Worm (Caenorhabditis elegans) whole organism, L1 larva: Measurements from ENCODE around the gene abu-8.

ENCODE experiments used
- ceh-82 ChIP-seq, 3 experiments: fragments of 150-350 bp in 1 of 3; sonication (generic microtip) in 2 of 3; optimal IDR thresholded peaks; 2 replicates each; lab custom pipeline; 2014 to 2017; ENCODE audit warnings: missing biosample characterization in 3 of 3, missing genetic modification characterization in 3 of 3
- egl-27 ChIP-seq, 2 experiments: fragments of 150-350 bp in 1 of 2; sonication (generic microtip); optimal IDR thresholded peaks; 3 replicates each; lab custom pipeline; 2017 to 2018; ENCODE audit warnings: missing biosample characterization in 2 of 2, missing genetic modification characterization in 2 of 2, missing genetic modification reagents in 2 of 2
- fos-1 ChIP-seq: fragments of 150-350 bp; optimal IDR thresholded peaks from 2 replicates; lab custom pipeline; 2014; ENCODE audit warnings: missing biosample characterization, missing genetic modification characterization
- lin-39 ChIP-seq: fragments of 150-350 bp; optimal IDR thresholded peaks from 2 replicates; lab custom pipeline; 2014; ENCODE audit warnings: missing biosample characterization, missing genetic modification reagents, missing genetic modification characterization
- nhr-12 ChIP-seq: sonication (generic microtip); optimal IDR thresholded peaks from 2 replicates; lab custom pipeline; 2017; ENCODE audit warnings: missing biosample characterization, missing genetic modification characterization
- nhr-28 ChIP-seq: fragments of 150-350 bp; optimal IDR thresholded peaks from 2 replicates; lab custom pipeline; 2014; ENCODE audit warnings: missing biosample characterization, missing genetic modification characterization
- nhr-77 ChIP-seq: fragments of 150-350 bp; optimal IDR thresholded peaks from 2 replicates; lab custom pipeline; 2014; ENCODE audit warnings: missing biosample characterization, missing genetic modification characterization
- snu-23 ChIP-seq: sonication (generic microtip); optimal IDR thresholded peaks from 2 replicates; lab custom pipeline; 2016; ENCODE audit warnings: missing genetic modification characterization, missing compliant biosample characterization
- tbx-2 ChIP-seq: sonication (generic microtip); optimal IDR thresholded peaks from 2 replicates; lab custom pipeline; 2016; ENCODE audit warnings: missing genetic modification characterization, missing compliant biosample characterization
- unc-62 ChIP-seq: fragments of 150-350 bp; optimal IDR thresholded peaks from 2 replicates; lab custom pipeline; 2014; ENCODE audit warnings: missing biosample characterization, missing genetic modification reagents, missing genetic modification characterization
- ztf-11 ChIP-seq, 2 experiments: sonication (generic microtip); optimal IDR thresholded peaks; 2 replicates each; lab custom pipeline; 2016 to 2017; ENCODE audit warnings: missing genetic modification characterization in 2 of 2, missing biosample characterization in 1 of 2, missing compliant biosample characterization in 1 of 2

DNA sequence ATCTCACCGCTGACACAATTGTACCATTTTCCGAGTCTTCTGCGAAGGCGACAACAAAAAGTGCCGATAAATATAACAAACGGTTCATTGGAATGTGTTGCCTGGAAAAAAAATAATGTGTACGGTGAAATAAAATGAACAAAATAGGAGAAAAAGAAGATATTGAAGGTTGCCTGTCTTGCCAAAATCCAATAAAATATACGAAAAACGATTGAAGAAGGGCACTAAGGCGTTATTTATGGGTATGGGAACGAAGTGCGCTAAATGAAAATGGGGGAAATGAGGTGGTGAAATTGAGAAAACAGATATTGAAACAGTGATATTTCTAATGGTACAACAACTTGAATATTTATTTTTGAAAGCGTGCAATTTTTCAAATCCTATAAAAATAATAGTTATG, 3.8 kb upstream of the abu-8 start, which contains the start of gene Y47A7.2:
- TF ChIP-seq snu-23 (GFP tag; lab: Kevin White, UChicago) (no peak), egl-27 (tag; optimal IDR thresholded peaks at IDR 0.05; lab: Kevin White, UChicago) (no peak), ceh-82 (tag; optimal IDR thresholded peaks at IDR 0.05; lab: Kevin White, UChicago) (no peak), nhr-77 (tag; lab: Kevin White, UChicago) (no peak), tbx-2 (no peak), fos-1 (tag; lab: Kevin White, UChicago) (no peak), lin-39 (tag; lab: Kevin White, UChicago) (no peak), ztf-11 (tag; optimal IDR thresholded peaks at IDR 0.05; lab: Kevin White, UChicago) (no peak), unc-62 (GFP tag; lab: Kevin White, UChicago) (no peak), nhr-28 (no peak), nhr-12 (tag; lab: Kevin White, UChicago) (no peak)
